Worm (Caenorhabditis elegans): Measurements from ENCODE around the gene unc-112.

unc-112 gene

ce11 chrV:14696604-14697307 lies at the start of gene unc-112:
Gene unc-112, minus strand, starts transcription at chrV:14696654.
- TF ChIP-seq unc-62 (GFP tag; optimal IDR thresholded peaks at IDR 0.05), result no peak

DNA sequence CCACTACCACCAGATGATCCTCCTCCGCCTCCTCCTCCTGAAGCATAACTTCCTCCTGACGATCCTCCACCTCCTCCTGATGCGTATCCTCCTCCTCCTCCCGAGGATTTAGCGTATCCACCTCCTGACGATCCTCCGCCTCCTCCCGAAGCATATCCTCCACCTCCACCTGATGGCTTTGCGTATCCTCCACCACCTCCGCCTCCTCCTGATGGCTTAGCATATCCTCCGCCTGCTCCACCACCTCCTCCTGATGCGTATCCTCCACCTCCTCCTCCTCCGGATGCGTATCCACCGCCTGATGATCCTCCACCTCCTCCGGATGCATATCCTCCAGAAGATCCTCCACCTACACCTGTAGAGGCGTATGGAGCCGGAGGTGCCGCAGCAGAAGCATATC lies 48.4 kb upstream of the unc-112 start:
- TF ChIP-seq unc-62 (GFP tag; optimal IDR thresholded peaks at IDR 0.05), result no peak

DNA sequence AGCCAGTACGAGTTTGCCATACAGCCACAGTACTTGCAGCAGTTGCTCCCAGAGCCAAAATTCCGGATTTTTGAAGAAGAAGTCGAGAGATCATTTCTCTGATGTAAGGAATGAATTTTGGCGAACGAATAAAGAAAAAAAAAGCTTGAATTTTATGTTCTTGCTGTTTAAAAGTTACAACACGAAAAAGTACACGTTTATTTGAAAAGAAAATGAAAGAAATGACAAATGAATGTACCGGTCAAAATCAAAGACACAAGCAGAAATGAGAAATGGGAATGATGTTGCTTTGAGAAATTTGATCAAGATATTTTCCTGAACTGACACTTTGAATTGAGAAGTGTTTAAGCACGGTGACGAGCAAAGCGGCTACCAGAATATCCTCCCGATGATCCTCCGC lies 44.8 kb upstream of the unc-112 start, which contains the start of gene Y50E8A.6:
Gene Y50E8A.6, minus strand, starts transcription at position 101 of the 400 bp plus-strand sequence.
- no peak for TF ChIP-seq unc-62 (GFP tag; optimal IDR thresholded peaks at IDR 0.05)

DNA sequence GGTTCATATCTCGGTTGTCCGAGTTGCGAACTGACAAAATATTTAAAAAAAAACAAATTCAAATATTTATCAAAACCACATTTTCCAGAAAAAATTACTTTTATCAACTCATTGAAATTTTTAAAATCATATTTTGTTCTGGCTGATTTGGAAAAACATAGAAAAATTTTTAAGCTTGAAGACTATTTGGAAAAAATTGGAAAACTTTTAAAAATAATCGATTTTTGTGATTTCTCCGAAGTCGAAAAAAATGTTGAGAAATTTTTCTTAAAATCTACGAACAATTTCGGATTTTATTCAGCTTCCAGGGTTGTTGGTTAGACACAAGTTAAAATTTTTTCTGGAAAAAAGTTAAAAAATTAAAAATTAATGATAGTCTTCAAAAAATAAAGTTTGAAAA lies 40.4 kb upstream of the unc-112 start, which contains the start of gene Y50E8A.5:
Gene Y50E8A.5, minus strand, starts transcription at position 101 of the 400 bp plus-strand sequence.
- TF ChIP-seq unc-62 (GFP tag; optimal IDR thresholded peaks at IDR 0.05), result no peak

DNA sequence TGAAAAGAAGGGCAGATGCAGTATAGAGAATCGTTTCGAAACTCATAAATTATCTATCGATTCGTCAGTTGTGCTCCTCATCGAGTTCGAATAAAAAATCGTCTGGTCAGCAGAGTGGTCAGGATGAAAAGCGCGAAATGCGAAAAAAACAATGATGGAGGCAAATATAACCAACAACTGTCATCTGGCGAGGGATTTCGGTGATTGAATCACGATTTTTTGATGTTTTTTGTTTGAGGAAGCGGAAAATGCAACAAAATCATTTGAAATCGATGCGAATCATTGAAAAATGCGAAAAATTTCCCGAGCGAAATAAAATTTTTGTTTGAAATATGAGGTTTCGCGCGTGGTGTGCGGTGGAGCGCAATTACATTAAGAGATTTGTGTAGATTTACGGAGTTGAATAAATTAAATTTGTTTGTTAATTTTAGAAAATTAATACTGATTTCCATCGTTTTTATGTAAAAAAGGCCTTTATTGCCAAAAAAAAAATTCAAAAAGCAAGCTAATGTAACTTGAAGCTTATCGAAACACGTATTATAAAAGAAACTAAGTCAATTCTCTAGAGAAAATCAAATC lies 37.8 kb upstream of the unc-112 start, which contains the start of gene unc-61:
Gene unc-61, minus strand, starts transcription at position 51 of the 579 bp plus-strand sequence.
- TF ChIP-seq unc-62 (GFP tag; optimal IDR thresholded peaks at IDR 0.05), result no peak

DNA sequence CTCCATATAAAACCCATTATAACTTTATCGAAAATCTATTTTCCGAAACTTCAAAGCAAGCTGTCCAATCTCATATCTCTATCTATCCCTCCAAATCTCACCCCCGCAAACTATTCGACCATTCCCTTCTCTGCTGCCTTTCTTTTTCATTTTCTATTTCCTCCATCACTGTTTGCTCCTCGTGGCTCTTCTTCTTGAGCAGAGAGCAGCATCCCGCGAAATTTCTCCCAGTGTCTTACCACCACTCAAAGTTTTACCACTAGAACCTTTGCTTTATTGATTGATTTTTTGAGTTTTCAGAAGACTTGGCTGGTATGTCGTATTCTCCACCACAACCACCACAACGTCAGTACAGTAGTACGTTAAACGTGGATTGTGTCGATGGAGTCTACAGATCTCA lies 32.9 kb upstream of the unc-112 start, which contains the start of gene oig-3:
Gene oig-3, plus strand, starts transcription at position 301 of the 400 bp plus-strand sequence.
- TF ChIP-seq unc-62 (GFP tag; optimal IDR thresholded peaks at IDR 0.05), result no peak

DNA sequence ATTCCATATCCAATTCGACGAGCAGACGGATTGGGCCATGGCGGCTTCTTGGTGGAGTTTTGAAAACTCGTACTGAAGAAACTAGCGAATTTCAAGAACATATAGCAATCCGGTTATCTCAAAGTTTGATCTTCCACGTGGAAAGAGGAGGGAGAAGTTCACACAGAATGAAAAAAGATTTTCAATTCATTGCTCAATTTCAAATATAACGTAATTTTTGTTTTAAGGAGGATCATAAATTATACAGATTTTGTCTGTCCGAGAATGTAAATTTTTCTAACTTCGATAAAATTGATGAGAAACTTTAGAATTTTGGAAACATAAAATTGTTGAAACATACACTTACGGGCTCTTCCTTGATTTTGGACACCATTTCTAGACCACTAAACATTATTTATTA lies 32.3 kb upstream of the unc-112 start, which contains the start of gene Y50E8A.2:
Gene Y50E8A.2, minus strand, starts transcription at position 101 of the 400 bp plus-strand sequence.
- no peak for TF ChIP-seq unc-62 (GFP tag; optimal IDR thresholded peaks at IDR 0.05)

DNA sequence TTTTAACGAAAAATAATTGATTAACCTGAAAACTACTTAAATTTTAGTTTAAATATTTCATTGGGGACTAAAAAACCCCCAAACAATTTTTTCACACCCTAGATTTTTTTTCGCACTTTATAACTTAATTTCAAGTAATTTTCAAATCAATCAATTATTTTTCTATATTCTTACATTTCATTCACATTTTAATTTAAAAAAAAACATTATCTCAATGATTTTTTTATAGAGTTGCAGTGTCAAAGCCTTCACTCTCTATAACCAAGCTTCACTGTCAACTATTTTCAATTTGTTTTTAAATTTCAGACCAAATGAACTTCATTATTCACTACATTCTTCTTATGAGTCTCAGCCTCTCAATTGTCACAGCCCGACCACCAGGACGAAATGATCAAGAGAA lies 30.1 kb upstream of the unc-112 start, which contains the start of gene Y50E8A.1:
Gene Y50E8A.1, plus strand, starts transcription at position 301 of the 400 bp plus-strand sequence.
- TF ChIP-seq unc-62 (GFP tag; optimal IDR thresholded peaks at IDR 0.05), result no peak

DNA sequence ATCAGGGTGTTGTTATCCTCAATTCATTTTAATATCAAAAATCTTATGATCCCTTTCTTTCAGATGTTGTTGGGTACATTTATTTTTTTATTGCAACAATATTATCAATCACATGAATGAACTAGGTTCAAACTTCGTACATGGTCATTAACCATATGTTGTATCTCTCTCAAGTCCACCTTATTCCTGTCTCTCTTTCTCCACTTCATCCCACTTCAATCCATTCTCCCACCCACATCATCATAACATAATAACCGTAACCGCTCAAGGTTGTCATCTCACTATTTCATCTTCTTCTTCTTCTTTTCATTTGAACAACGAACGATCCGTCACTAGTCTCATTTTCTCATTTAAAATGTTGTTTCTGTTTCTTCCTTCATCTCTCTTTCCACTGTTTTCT lies 29.0 kb upstream of the unc-112 start:
- TF ChIP-seq unc-62 (GFP tag; optimal IDR thresholded peaks at IDR 0.05), result no peak

DNA sequence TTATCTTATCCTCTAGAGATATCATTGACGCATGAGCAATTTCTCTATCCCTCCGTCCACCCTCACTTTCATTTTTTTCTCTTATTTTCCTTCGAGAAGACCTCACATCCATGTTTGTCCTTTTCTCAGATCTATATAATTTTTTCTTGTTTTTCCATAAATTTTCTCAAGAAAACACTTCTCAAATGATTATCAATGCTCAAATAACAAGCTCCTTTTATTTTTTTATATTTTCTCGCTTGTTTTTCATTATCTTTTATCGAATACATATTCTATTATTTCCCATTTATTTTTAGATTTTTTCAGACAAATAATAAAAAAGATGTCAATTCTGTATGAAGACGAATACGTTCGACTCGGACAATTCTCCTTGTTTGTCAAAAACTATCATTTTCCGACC lies 26.6 kb upstream of the unc-112 start, which contains the start of gene R08A2.7:
Gene R08A2.7, plus strand, starts transcription at position 301 of the 400 bp plus-strand sequence.
- TF ChIP-seq unc-62 (GFP tag; optimal IDR thresholded peaks at IDR 0.05), result no peak

- TF ChIP-seq unc-62 (GFP tag; optimal IDR thresholded peaks at IDR 0.05), result no peak
These were observed 23.0 kb upstream of the unc-112 start, which contains the start of gene R08A2.1 for ce11 chrV:14719491-14719890. Gene R08A2.1, minus strand, starts transcription at chrV:14719591.

DNA sequence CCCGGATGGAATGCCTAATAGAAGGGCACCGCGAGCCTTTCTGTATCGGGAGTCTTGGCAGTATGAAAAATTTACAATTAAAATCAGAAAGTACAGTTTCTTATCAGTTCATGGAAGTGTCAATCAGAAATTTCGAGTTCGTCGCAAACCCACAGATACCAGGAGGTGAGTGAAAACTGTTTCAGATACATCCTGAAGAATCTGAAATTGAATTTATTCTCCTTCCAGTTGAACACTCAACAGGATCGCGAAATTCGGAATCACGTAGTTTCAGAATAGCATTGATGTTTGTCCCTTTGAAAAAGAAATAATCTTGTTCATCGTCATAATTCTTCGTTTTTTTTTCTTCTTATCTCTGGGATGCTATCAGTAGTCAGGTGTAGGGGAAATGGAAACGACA lies 19.7 kb upstream of the unc-112 start, which contains the start of gene fbxa-147:
Gene fbxa-147, plus strand, starts transcription at position 386 of the 400 bp plus-strand sequence.
- TF ChIP-seq unc-62 (GFP tag; optimal IDR thresholded peaks at IDR 0.05), result no peak

ce11 chrV:14715608-14716007 lies 19.2 kb upstream of the unc-112 start, which contains the start of gene R08A2.2:
Gene R08A2.2, minus strand, starts transcription at chrV:14715708.
- no peak for TF ChIP-seq unc-62 (GFP tag; optimal IDR thresholded peaks at IDR 0.05)

DNA sequence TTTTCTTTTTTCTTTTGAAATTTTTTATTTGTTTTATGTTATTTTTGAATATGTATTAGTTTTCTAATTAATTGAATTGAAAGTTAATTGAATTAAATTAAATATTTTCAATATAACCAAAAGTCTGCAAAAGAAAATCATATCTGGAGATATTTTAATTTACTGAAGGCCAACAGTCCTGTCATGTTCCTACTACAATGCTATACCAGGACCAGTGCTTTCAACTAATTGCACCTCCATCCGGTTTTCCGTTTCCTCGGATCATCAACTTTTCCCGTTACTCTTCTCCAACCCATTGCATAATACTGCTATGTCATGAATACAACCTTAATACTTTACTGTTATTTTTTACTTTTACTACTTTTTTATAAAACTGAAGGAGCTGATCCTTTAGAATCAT lies 15.9 kb upstream of the unc-112 start, which contains the start of gene R08A2.5:
Gene R08A2.5, plus strand, starts transcription at position 301 of the 400 bp plus-strand sequence.
- TF ChIP-seq unc-62 (GFP tag; optimal IDR thresholded peaks at IDR 0.05), result no peak

- no peak for TF ChIP-seq unc-62 (GFP tag; optimal IDR thresholded peaks at IDR 0.05)
These were observed 14.6 kb upstream of the unc-112 start, which contains the start of gene ssp-33 for ce11 chrV:14711077-14711476. Gene ssp-33, plus strand, starts transcription at chrV:14711377.

DNA sequence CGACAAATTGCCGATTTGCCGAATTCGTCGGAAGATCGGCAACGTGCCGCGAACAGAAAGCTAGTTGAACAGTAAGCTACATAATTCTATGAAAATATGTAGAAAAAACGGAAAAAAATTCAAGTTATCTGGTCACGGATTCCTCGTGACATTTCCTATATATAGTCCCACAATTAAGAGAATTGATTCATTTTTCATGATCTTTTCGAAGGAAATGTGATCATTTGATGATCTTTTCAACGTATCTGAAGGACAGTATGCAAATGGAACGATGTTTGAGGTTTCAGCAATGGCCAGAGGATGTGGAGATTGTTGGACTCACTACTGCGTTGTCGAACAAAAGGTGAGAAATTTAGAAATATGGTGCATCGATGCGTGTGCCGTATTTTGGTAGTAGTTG lies 11.5 kb upstream of the unc-112 start, which contains the start of gene R08A2.9:
Gene R08A2.9, plus strand, starts transcription at position 301 of the 400 bp plus-strand sequence.
- TF ChIP-seq unc-62 (GFP tag; optimal IDR thresholded peaks at IDR 0.05), result no peak

All from whole organism, dauer.